Worm (Caenorhabditis elegans) whole organism, midembryonic: Measurements from ENCODE around the gene Y102E9.3.

Source experiments
- T22C8.4 ChIP-seq: fragments of 200-800 bp; sonication (Bioruptor generic); IDR thresholded peaks from 2 replicates; pipeline ENCODE4 v1.3.6; 2022; ENCODE audit warnings: missing genetic modification characterization, missing compliant biosample characterization
- cog-1 ChIP-seq: sonication (generic microtip); optimal IDR thresholded peaks from 2 replicates; lab custom pipeline; 2016; ENCODE audit warnings: missing genetic modification characterization, missing compliant biosample characterization
- flt-1 ChIP-seq: fragments of 200-800 bp; sonication (Bioruptor generic); IDR thresholded peaks from 2 replicates; pipeline ENCODE4 v1.3.6; 2022; ENCODE audit warnings: missing genetic modification characterization, missing compliant biosample characterization
- klf-2 ChIP-seq: fragments of 200-800 bp; sonication (Bioruptor generic); conservative IDR thresholded peaks from 2 replicates; pipeline ENCODE4 v1.3.6; 2022; ENCODE audit warnings: missing genetic modification reagents, missing genetic modification characterization, missing compliant biosample characterization
- med-1 ChIP-seq: sonication (generic microtip); optimal IDR thresholded peaks from 2 replicates; lab custom pipeline; 2017; ENCODE audit warnings: missing genetic modification characterization, mild to moderate bottlenecking, missing compliant biosample characterization, antibody characterized with exemption, missing genetic modification reagents; ENCODE audit not compliant: insufficient read depth
- ref-1 ChIP-seq: fragments of 200-800 bp; sonication (Bioruptor generic); conservative IDR thresholded peaks from 2 replicates; pipeline ENCODE4 v1.3.6; 2022; ENCODE audit warnings: missing genetic modification reagents, missing genetic modification characterization, missing compliant biosample characterization
- tab-1 ChIP-seq: fragments of 200-800 bp; sonication (Bioruptor generic); IDR thresholded peaks from 2 replicates; pipeline ENCODE4 v1.3.6; 2022; ENCODE audit warnings: missing genetic modification characterization, missing compliant biosample characterization
- ztf-23 ChIP-seq: fragments of 200-800 bp; sonication (Bioruptor generic); IDR thresholded peaks from 2 replicates; pipeline ENCODE4 v1.3.6; 2022; ENCODE audit warnings: missing genetic modification reagents, missing genetic modification characterization, missing compliant biosample characterization
- ztf-29 ChIP-seq: fragments of 200-800 bp; sonication (Bioruptor generic); IDR thresholded peaks from 2 replicates; pipeline ENCODE4 v1.3.6; 2022; ENCODE audit warnings: missing genetic modification reagents, missing genetic modification characterization, missing compliant biosample characterization

DNA sequence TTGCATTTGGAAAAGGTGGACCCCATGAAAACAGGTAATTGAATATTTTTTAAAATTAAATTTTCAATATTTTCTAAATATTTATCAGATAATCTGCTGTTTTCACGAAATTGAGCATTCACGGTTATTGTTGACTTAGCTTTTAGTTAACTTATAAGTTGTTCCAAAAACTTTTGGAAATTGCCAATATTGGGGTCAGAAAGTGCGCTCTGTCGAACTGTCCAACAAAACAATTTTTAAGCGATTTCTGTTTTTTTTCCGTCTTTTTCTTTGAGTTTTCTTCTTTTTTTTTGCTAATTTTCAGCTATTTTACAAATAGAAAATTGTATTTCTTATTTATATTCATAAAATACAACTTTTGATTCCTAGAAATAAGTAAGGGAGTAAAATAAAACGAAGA lies 3.0 kb downstream of the Y102E9.3 start:
- TF ChIP-seq T22C8.4 (GFP tag; lab: Robert Waterston, UW), result no peak
- no peak for TF ChIP-seq ztf-23 (GFP tag; lab: Robert Waterston, UW)
- TF ChIP-seq ztf-29 (GFP tag; lab: Robert Waterston, UW), result no peak
- TF ChIP-seq flt-1 (GFP tag; lab: Robert Waterston, UW), result no peak
- no peak for TF ChIP-seq tab-1 (GFP tag; lab: Robert Waterston, UW)
- TF ChIP-seq ref-1 (GFP tag; lab: Robert Waterston, UW), result no peak
- TF ChIP-seq cog-1 (tag; lab: Kevin White, UChicago), result no peak
- no peak for TF ChIP-seq klf-2 (GFP tag; lab: Robert Waterston, UW)
- TF ChIP-seq med-1 (GFP tag; lab: Kevin White, UChicago), result no peak
